Fruit fly (Drosophila melanogaster) whole organism, embryonic: ENCODE results near the gene Dis3l2.

Experiments
- Atf3 ChIP-seq: fragments of 200-800 bp; sonication (Bioruptor generic); optimal IDR thresholded peaks from 3 replicates; lab custom pipeline; 2016; ENCODE audit warnings: missing biosample characterization, missing genetic modification characterization
- B-H1 ChIP-seq: fragments of 200-800 bp; sonication (Bioruptor generic); IDR thresholded peaks from 3 replicates; pipeline ENCODE4 v1.3.6; 2022; ENCODE audit warnings: missing biosample characterization, missing genetic modification characterization
- CG10147 ChIP-seq: fragments of 200-800 bp; sonication (Bioruptor generic); optimal IDR thresholded peaks from 2 replicates; lab custom pipeline; 2019; ENCODE audit warnings: missing biosample characterization, mild to moderate bottlenecking, missing genetic modification characterization, moderate library complexity
- CG10565 ChIP-seq: fragments of 200-800 bp; sonication (Bioruptor generic); optimal IDR thresholded peaks from 3 replicates; lab custom pipeline; 2016; ENCODE audit warnings: missing biosample characterization, mild to moderate bottlenecking, missing genetic modification characterization
- CG11093 ChIP-seq: fragments of 200-800 bp; sonication (Bioruptor generic); IDR thresholded peaks from 3 replicates; pipeline ENCODE4 v1.3.6; 2022; ENCODE audit warnings: missing biosample characterization, missing genetic modification characterization
- CG12071 ChIP-seq: fragments of 200-800 bp; sonication (Bioruptor generic); optimal IDR thresholded peaks from 3 replicates; lab custom pipeline; 2018; ENCODE audit warnings: missing biosample characterization, mild to moderate bottlenecking, missing genetic modification characterization
- CG12219 ChIP-seq: fragments of 200-800 bp; sonication (Bioruptor generic); optimal IDR thresholded peaks from 3 replicates; lab custom pipeline; 2018; ENCODE audit warnings: missing biosample characterization, mild to moderate bottlenecking, missing genetic modification characterization
- CG12236 ChIP-seq: fragments of 200-800 bp; sonication (Bioruptor generic); optimal IDR thresholded peaks from 2 replicates; lab custom pipeline; 2016; ENCODE audit warnings: missing biosample characterization, missing genetic modification characterization
- CG14014 ChIP-seq: fragments of 200-800 bp; sonication (Bioruptor generic); IDR thresholded peaks from 2 replicates; pipeline ENCODE4 v1.3.6; 2022; ENCODE audit warnings: missing biosample characterization, missing genetic modification characterization
- CG14710 ChIP-seq: fragments of 200-800 bp; sonication (Bioruptor generic); optimal IDR thresholded peaks from 3 replicates; lab custom pipeline; 2019; ENCODE audit warnings: missing biosample characterization, mild to moderate bottlenecking, missing genetic modification characterization, moderate library complexity
- CG15073 ChIP-seq: fragments of 200-800 bp; sonication (Bioruptor generic); optimal IDR thresholded peaks from 2 replicates; lab custom pipeline; 2016; ENCODE audit warnings: missing biosample characterization, missing genetic modification characterization
- CG1603 ChIP-seq: fragments of 200-800 bp; sonication (Bioruptor generic); optimal IDR thresholded peaks from 2 replicates; lab custom pipeline; 2019; ENCODE audit warnings: missing biosample characterization, mild to moderate bottlenecking, missing genetic modification characterization, moderate library complexity
- CG16863 ChIP-seq: fragments of 200-800 bp; sonication (Bioruptor generic); optimal IDR thresholded peaks from 3 replicates; lab custom pipeline; 2016; ENCODE audit warnings: missing biosample characterization, missing genetic modification characterization
- CG17385 ChIP-seq: fragments of 200-800 bp; sonication (Bioruptor generic); optimal IDR thresholded peaks from 3 replicates; lab custom pipeline; 2018; ENCODE audit warnings: missing biosample characterization, mild to moderate bottlenecking, missing genetic modification characterization
- CG2202 ChIP-seq: fragments of 200-800 bp; sonication (Bioruptor generic); optimal IDR thresholded peaks from 2 replicates; lab custom pipeline; 2018; ENCODE audit warnings: missing biosample characterization, mild to moderate bottlenecking, missing genetic modification characterization
- CG31224 ChIP-seq: fragments of 200-800 bp; sonication (Bioruptor generic); IDR thresholded peaks from 2 replicates; pipeline ENCODE4 v1.3.6; 2022; ENCODE audit warnings: missing biosample characterization, missing genetic modification characterization
- CG4424 ChIP-seq: fragments of 200-800 bp; sonication (Bioruptor generic); optimal IDR thresholded peaks from 3 replicates; lab custom pipeline; 2016; ENCODE audit warnings: missing biosample characterization, missing genetic modification characterization
- CG6765 ChIP-seq: fragments of 200-800 bp; sonication (Bioruptor generic); optimal IDR thresholded peaks from 3 replicates; lab custom pipeline; 2017; ENCODE audit warnings: missing biosample characterization, mild to moderate bottlenecking, missing genetic modification characterization
- CG7357 ChIP-seq: fragments of 200-800 bp; sonication (Bioruptor generic); IDR thresholded peaks from 3 replicates; pipeline ENCODE4 v1.3.6; 2022; ENCODE audit warnings: missing biosample characterization, missing genetic modification characterization
- Dp ChIP-seq: fragments of 200-800 bp; sonication (Bioruptor generic); optimal IDR thresholded peaks from 2 replicates; lab custom pipeline; 2018; ENCODE audit warnings: missing biosample characterization, mild to moderate bottlenecking, missing genetic modification characterization, moderate library complexity
- Eip74EF ChIP-seq, 2 experiments: fragments of 200-800 bp in 1 of 2; fragments of >200 bp in 1 of 2; sonication (Bioruptor generic) in 1 of 2; optimal IDR thresholded peaks; 2 replicates each; lab custom pipeline; 2017 to 2019; ENCODE audit warnings: missing biosample characterization in 2 of 2, missing genetic modification characterization in 2 of 2, mild to moderate bottlenecking in 1 of 2, moderate library complexity in 1 of 2
- HLH3B ChIP-seq: fragments of 200-800 bp; sonication (Bioruptor generic); IDR thresholded peaks from 2 replicates; pipeline ENCODE4 v1.3.6; 2022; ENCODE audit warnings: missing biosample characterization, missing genetic modification characterization
- HmgZ ChIP-seq: fragments of 200-800 bp; sonication (Bioruptor generic); optimal IDR thresholded peaks from 2 replicates; lab custom pipeline; 2018; ENCODE audit warnings: missing biosample characterization, mild to moderate bottlenecking, missing genetic modification characterization
- Hmr ChIP-seq: fragments of 200-800 bp; sonication (Bioruptor generic); optimal IDR thresholded peaks from 3 replicates; lab custom pipeline; 2017; ENCODE audit warnings: mild to moderate bottlenecking, missing biosample characterization, missing genetic modification reagents, missing genetic modification characterization
- Lim3 ChIP-seq: fragments of 200-800 bp; sonication (Bioruptor generic); IDR thresholded peaks from 2 replicates; pipeline ENCODE4 v1.3.6; 2022; ENCODE audit warnings: missing biosample characterization, missing genetic modification characterization
- Oli ChIP-seq: fragments of 200-800 bp; sonication (Bioruptor generic); optimal IDR thresholded peaks from 2 replicates; lab custom pipeline; 2018; ENCODE audit warnings: missing biosample characterization, mild to moderate bottlenecking, missing genetic modification characterization, moderate library complexity
- Pdp1 ChIP-seq, 2 experiments: fragments of 200-800 bp; sonication (Bioruptor generic); optimal IDR thresholded peaks; 3 replicates each; lab custom pipeline; 2016; ENCODE audit warnings: missing biosample characterization in 2 of 2, missing genetic modification characterization in 2 of 2, mild to moderate bottlenecking in 1 of 2, moderate library complexity in 1 of 2
- Trl ChIP-seq, 3 experiments: fragments of >200 bp in 2 of 3; fragments of 200-800 bp in 1 of 3; sonication (Bioruptor generic) in 1 of 3; optimal IDR thresholded peaks; 2 replicates in 1 of 3; 3 replicates in 2 of 3; lab custom pipeline; 2016 to 2017; ENCODE audit warnings: missing biosample characterization in 1 of 3, missing genetic modification characterization in 1 of 3
- Usf ChIP-seq: fragments of 200-800 bp; sonication (Bioruptor generic); optimal IDR thresholded peaks from 2 replicates; lab custom pipeline; 2017; ENCODE audit warnings: missing genotype, missing biosample characterization, missing genetic modification characterization
- ase ChIP-seq: fragments of 200-800 bp; sonication (Bioruptor generic); IDR thresholded peaks from 3 replicates; pipeline ENCODE4 v1.3.6; 2022; ENCODE audit warnings: missing biosample characterization, missing genetic modification characterization
- ash1 ChIP-seq: fragments of 200-800 bp; sonication (Bioruptor generic); optimal IDR thresholded peaks from 2 replicates; lab custom pipeline; 2018; ENCODE audit warnings: missing biosample characterization, mild to moderate bottlenecking, missing genetic modification characterization
- ato ChIP-seq: fragments of 200-800 bp; sonication (Bioruptor generic); IDR thresholded peaks from 2 replicates; pipeline ENCODE4 v1.3.6; 2022; ENCODE audit warnings: missing biosample characterization, missing genetic modification characterization; ENCODE audit not compliant: partially characterized antibody
- chinmo ChIP-seq: fragments of 200-800 bp; sonication (Bioruptor generic); IDR thresholded peaks from 4 replicates; pipeline ENCODE4 v1.3.6; 2022; ENCODE audit warnings: missing biosample characterization, missing genetic modification characterization; ENCODE audit not compliant: partially characterized antibody
- crc ChIP-seq: fragments of 200-800 bp; sonication (Bioruptor generic); optimal IDR thresholded peaks from 2 replicates; lab custom pipeline; 2016; ENCODE audit warnings: missing biosample characterization, missing genetic modification characterization
- dati ChIP-seq: fragments of 200-800 bp; sonication (Bioruptor generic); IDR thresholded peaks from 2 replicates; pipeline ENCODE4 v1.3.6; 2022; ENCODE audit warnings: missing biosample characterization, missing genetic modification characterization
- dmrt11E ChIP-seq: fragments of 200-800 bp; sonication (Bioruptor generic); optimal IDR thresholded peaks from 3 replicates; lab custom pipeline; 2018; ENCODE audit warnings: missing biosample characterization, mild to moderate bottlenecking, missing genetic modification characterization, moderate library complexity
- fd3F ChIP-seq: fragments of 200-800 bp; sonication (Bioruptor generic); optimal IDR thresholded peaks from 2 replicates; lab custom pipeline; 2018; ENCODE audit warnings: missing biosample characterization, mild to moderate bottlenecking, missing genetic modification characterization, moderate library complexity
- fd64A ChIP-seq: fragments of 200-800 bp; sonication (Bioruptor generic); optimal IDR thresholded peaks from 3 replicates; lab custom pipeline; 2018; ENCODE audit warnings: missing biosample characterization, mild to moderate bottlenecking, missing genetic modification characterization
- gfzf ChIP-seq: fragments of 200-800 bp; sonication (Bioruptor generic); optimal IDR thresholded peaks from 2 replicates; lab custom pipeline; 2016; ENCODE audit warnings: missing biosample characterization, mild to moderate bottlenecking, missing genetic modification characterization, moderate library complexity
- hth ChIP-seq: fragments of >200 bp; optimal IDR thresholded peaks from 2 replicates; lab custom pipeline; 2017; ENCODE audit warnings: inconsistent platforms
- ind ChIP-seq: fragments of 200-800 bp; sonication (Bioruptor generic); optimal IDR thresholded peaks from 3 replicates; lab custom pipeline; 2016; ENCODE audit warnings: missing biosample characterization, missing genetic modification characterization
- jing ChIP-seq: fragments of 200-800 bp; sonication (Bioruptor generic); optimal IDR thresholded peaks from 2 replicates; lab custom pipeline; 2018; ENCODE audit warnings: missing biosample characterization, mild to moderate bottlenecking, missing genetic modification characterization
- kni ChIP-seq: fragments of 200-800 bp; sonication (Bioruptor generic); optimal IDR thresholded peaks from 3 replicates; lab custom pipeline; 2017; ENCODE audit warnings: mild to moderate bottlenecking, missing biosample characterization, missing genetic modification reagents, missing genetic modification characterization
- mld ChIP-seq: fragments of 200-800 bp; sonication (Bioruptor generic); IDR thresholded peaks from 3 replicates; pipeline ENCODE4 v1.3.6; 2022; ENCODE audit warnings: missing biosample characterization, missing genetic modification characterization; ENCODE audit not compliant: partially characterized antibody
- salm ChIP-seq: fragments of 200-800 bp; sonication (Bioruptor generic); optimal IDR thresholded peaks from 2 replicates; lab custom pipeline; 2018; ENCODE audit warnings: missing biosample characterization, mild to moderate bottlenecking, missing genetic modification characterization
- sd ChIP-seq: fragments of 200-800 bp; sonication (Bioruptor generic); optimal IDR thresholded peaks from 3 replicates; lab custom pipeline; 2018; ENCODE audit warnings: missing biosample characterization, mild to moderate bottlenecking, missing genetic modification characterization, moderate library complexity
- stwl ChIP-seq: fragments of 200-800 bp; sonication (Bioruptor generic); optimal IDR thresholded peaks from 3 replicates; lab custom pipeline; 2018; ENCODE audit warnings: missing biosample characterization, mild to moderate bottlenecking, missing genetic modification characterization, moderate library complexity
- tio ChIP-seq: fragments of 200-800 bp; sonication (Bioruptor generic); optimal IDR thresholded peaks from 2 replicates; lab custom pipeline; 2017; ENCODE audit warnings: missing biosample characterization, missing genetic modification characterization, inconsistent platforms
- unpg ChIP-seq: fragments of 200-800 bp; sonication (Bioruptor generic); optimal IDR thresholded peaks from 3 replicates; lab custom pipeline; 2018; ENCODE audit warnings: missing biosample characterization, mild to moderate bottlenecking, missing genetic modification characterization, moderate library complexity
- vvl ChIP-seq: fragments of 200-800 bp; sonication (Bioruptor generic); IDR thresholded peaks from 2 replicates; pipeline ENCODE4 v1.3.6; 2022; ENCODE audit warnings: missing biosample characterization, missing genetic modification characterization

Gene Dis3l2

DNA sequence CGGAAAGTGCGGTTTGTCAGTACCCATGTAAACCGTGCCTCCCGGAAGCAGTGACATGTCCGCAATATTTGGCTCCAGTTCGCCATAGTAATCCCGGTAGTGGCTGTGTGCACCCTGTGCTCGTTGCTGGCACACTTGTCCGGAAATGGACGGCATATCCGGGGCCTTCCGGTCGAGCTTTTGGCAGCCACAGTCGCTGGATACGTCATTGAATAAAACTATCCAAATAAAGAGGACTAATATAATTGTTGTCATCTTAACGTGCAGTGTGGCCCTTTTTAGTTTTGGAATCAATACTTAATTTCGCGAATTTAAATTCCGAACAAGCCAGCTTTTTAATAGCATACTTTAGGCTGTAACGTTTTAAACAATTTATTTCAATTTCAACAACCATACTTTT lies 36.6 kb upstream of the Dis3l2 start, which contains the start of gene CG7049 (continued):
- TF ChIP-seq CG14014 (GFP tag; lab: Robert Waterston, UW) (no peak), CG12236 (no peak), Trl (optimal IDR thresholded peaks at IDR 0.05; lab: Kevin White, UChicago) (no peak), Trl (GFP tag; optimal IDR thresholded peaks at IDR 0.05; lab: Kevin White, UChicago) (no peak), CG12219 (no peak), ash1 (GFP tag; lab: Kevin White, UChicago) (no peak), sd (tag; lab: Kevin White, UChicago) (peak; percentile 80), crc (no peak), CG17385 (GFP tag; lab: Kevin White, UChicago) (no peak), CG31224 (GFP tag; lab: Robert Waterston, UW) (no peak), Pdp1 (GFP tag; optimal IDR thresholded peaks at IDR 0.05; lab: Kevin White, UChicago) (no peak), CG4424 (GFP tag; lab: Kevin White, UChicago) (peak; percentile 5), CG6765 (GFP tag; lab: Kevin White, UChicago) (no peak), CG16863 (GFP tag; lab: Kevin White, UChicago) (no peak), vvl (peak; percentile 33; the same call in 1 of the 2 replicates), CG14710 (tag; lab: Kevin White, UChicago) (peak; percentile 29), gfzf (GFP tag; lab: Kevin White, UChicago) (peak; percentile 72), CG7357 (GFP tag; lab: Robert Waterston, UW) (no peak), Hmr (GFP tag; lab: Kevin White, UChicago) (peak; percentile 10), Dp (GFP tag; lab: Kevin White, UChicago) (peak; percentile 31), Usf (no peak), CG10565 (no peak), ind (GFP tag; lab: Kevin White, UChicago) (no peak), tio (GFP tag; lab: Kevin White, UChicago) (no peak), fd64A (no peak), mld (GFP tag; lab: Robert Waterston, UW) (no peak), Eip74EF (GFP tag; optimal IDR thresholded peaks at IDR 0.05; lab: Kevin White, UChicago) (peak in 1 of 2 experiments; percentile 81), jing (no peak), hth (lab: Kevin White, UChicago) (no peak), CG2202 (no peak), ase (GFP tag; lab: Robert Waterston, UW) (no peak), dati (GFP tag; lab: Robert Waterston, UW) (no peak), CG11093 (GFP tag; lab: Robert Waterston, UW) (no peak), B-H1 (GFP tag; lab: Robert Waterston, UW) (no peak), unpg (no peak), Oli (tag; lab: Kevin White, UChicago) (no peak), Lim3 (no peak), kni (GFP tag; lab: Kevin White, UChicago) (no peak), HLH3B (GFP tag; lab: Robert Waterston, UW) (no peak), Atf3 (no peak), salm (no peak), dmrt11E (tag; lab: Kevin White, UChicago) (no peak), ato (GFP tag; lab: Robert Waterston, UW) (no peak), CG12071 (GFP tag; lab: Kevin White, UChicago) (no peak), HmgZ (tag; lab: Kevin White, UChicago) (peak; percentile 18), stwl (tag; lab: Kevin White, UChicago) (peak; percentile 29), fd3F (GFP tag; lab: Kevin White, UChicago) (no peak), CG10147 (GFP tag; lab: Kevin White, UChicago) (peak; percentile 14), CG15073 (GFP tag; lab: Kevin White, UChicago) (no peak), CG1603 (tag; lab: Kevin White, UChicago) (peak; percentile 80), chinmo (GFP tag; lab: Robert Waterston, UW) (0 out of 4 replicates have a peak, but pooled peaks have one; percentile 35)
